Worm (Caenorhabditis elegans): ENCODE measurements around the gene acbp-7.

DNA sequence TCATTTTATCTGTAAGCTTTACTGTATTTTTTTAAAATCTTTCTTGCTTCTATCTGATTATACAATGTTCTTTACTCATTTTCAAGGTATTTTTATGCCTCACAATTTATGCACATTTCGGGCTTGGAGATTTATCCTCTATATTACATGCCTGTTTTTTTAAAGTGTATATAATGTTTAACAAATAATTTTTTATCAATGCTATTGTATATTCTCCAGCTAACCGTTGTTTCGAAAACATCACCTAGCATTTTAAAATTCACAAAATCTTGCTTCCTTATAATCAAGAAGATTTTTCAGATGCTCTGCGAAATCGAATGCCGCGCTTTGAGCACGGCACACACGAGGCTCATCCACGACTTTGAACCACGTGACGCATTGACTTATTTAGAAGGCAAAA, 14.5 kb downstream of the acbp-7 start, which contains the start of gene ced-4:
- TF ChIP-seq ctbp-1 (GFP tag; IDR thresholded peaks at IDR 0.05) (no peak), zip-2 (tag; optimal IDR thresholded peaks at IDR 0.05) (no peak), zag-1 (tag; optimal IDR thresholded peaks at IDR 0.05) (no peak), lir-3 (tag; optimal IDR thresholded peaks at IDR 0.05) (no peak), arid-1 (GFP tag; conservative IDR thresholded peaks at IDR 0.05) (no peak), lin-39 (tag; optimal IDR thresholded peaks at IDR 0.05) (no peak), aly-2 (tag; optimal IDR thresholded peaks at IDR 0.05) (no peak), ceh-82 (tag; optimal IDR thresholded peaks at IDR 0.05) (no peak), F44E2.7 (GFP tag; IDR thresholded peaks at IDR 0.05) (no peak), nhr-28 (tag; optimal IDR thresholded peaks at IDR 0.05) (no peak), ztf-11 (tag; optimal IDR thresholded peaks at IDR 0.05) (no peak), snpc-4 (tag; optimal IDR thresholded peaks at IDR 0.05) (no peak)

All from whole organism, L4 larva.